Worm (Caenorhabditis elegans): ENCODE measurements around the gene C32B5.6.

- TF ChIP-seq ama-1 (optimal IDR thresholded peaks at IDR 0.05), result no peak
- TF ChIP-seq nhr-237 (tag; optimal IDR thresholded peaks at IDR 0.05), result no peak
- no peak for TF ChIP-seq elt-3 (tag; optimal IDR thresholded peaks at IDR 0.05)
- TF ChIP-seq ceh-82 (tag; optimal IDR thresholded peaks at IDR 0.05), result no peak
- TF ChIP-seq unc-55 (GFP tag; optimal IDR thresholded peaks at IDR 0.05), result no peak
- no peak for TF ChIP-seq fos-1 (tag; optimal IDR thresholded peaks at IDR 0.05)
- TF ChIP-seq aly-2 (tag; optimal IDR thresholded peaks at IDR 0.05), result no peak
- TF ChIP-seq nhr-77 (tag; optimal IDR thresholded peaks at IDR 0.05), result no peak
- no peak for TF ChIP-seq mab-5 (tag; optimal IDR thresholded peaks at IDR 0.05)
- TF ChIP-seq egl-27 (tag; optimal IDR thresholded peaks at IDR 0.05), result no peak
- TF ChIP-seq lsy-2 (tag; optimal IDR thresholded peaks at IDR 0.05), result no peak
- TF ChIP-seq snpc-4 (tag; optimal IDR thresholded peaks at IDR 0.05), result no peak
Measured at ce11 chrII:923521-923920, 44.7 kb upstream of the C32B5.6 start, which contains the start of gene fbxc-28.

Measured in whole organism, L2 larva.